Worm (Caenorhabditis elegans): ENCODE results near the gene nlp-34.

ce11 chrV:3931326-3931725, 47.6 kb downstream of the nlp-34 start, which contains the start of gene srx-63:
- TF ChIP-seq dao-5 (tag; optimal IDR thresholded peaks at IDR 0.05) (no peak), W03F9.2 (tag; optimal IDR thresholded peaks at IDR 0.05) (no peak), him-1 (tag; optimal IDR thresholded peaks at IDR 0.05) (no peak)
